Worm (Caenorhabditis elegans) whole organism, young adult: Measurements from ENCODE around the gene cdc-14.
A peak's percentile ranks its signal among the peaks of the same experiment; 100 is the strongest.

Experiments
- B0035.1 ChIP-seq: sonication (generic microtip); optimal IDR thresholded peaks from 2 replicates; lab custom pipeline; 2016; ENCODE audit warnings: missing genetic modification characterization, mild to moderate bottlenecking, missing compliant biosample characterization, missing genotype, missing genetic modification reagents
- B0261.1 ChIP-seq: sonication (generic microtip); optimal IDR thresholded peaks from 2 replicates; lab custom pipeline; 2016; ENCODE audit warnings: mild to moderate bottlenecking, missing genetic modification characterization, moderate library complexity, missing compliant biosample characterization
- C17E4.6 ChIP-seq: fragments of 200-800 bp; sonication (Bioruptor generic); IDR thresholded peaks from 2 replicates; pipeline ENCODE4 v1.3.6; 2022; ENCODE audit warnings: missing genetic modification reagents, missing genetic modification characterization, missing compliant biosample characterization
- K11D2.4 ChIP-seq: fragments of 200-800 bp; sonication (Bioruptor generic); IDR thresholded peaks from 2 replicates; pipeline ENCODE4 v1.3.6; 2022; ENCODE audit warnings: missing genetic modification reagents, missing genetic modification characterization, missing compliant biosample characterization
- K12H6.12 ChIP-seq: fragments of 200-800 bp; sonication (Bioruptor generic); optimal IDR thresholded peaks from 2 replicates; lab custom pipeline; 2018; ENCODE audit warnings: mild to moderate bottlenecking, missing genetic modification characterization, missing compliant biosample characterization
- Y53F4B.3 ChIP-seq: fragments of 200-800 bp; sonication (Bioruptor generic); IDR thresholded peaks from 2 replicates; pipeline ENCODE4 v1.3.6; 2022; ENCODE audit warnings: missing genetic modification reagents, missing genetic modification characterization, missing compliant biosample characterization
- Y53G8AR.9 ChIP-seq: fragments of 200-800 bp; sonication (Bioruptor generic); conservative IDR thresholded peaks from 2 replicates; pipeline ENCODE4 v1.3.6; 2022; ENCODE audit warnings: missing genetic modification reagents, missing genetic modification characterization, missing compliant biosample characterization
- Y56A3A.18 ChIP-seq: fragments of 200-800 bp; sonication (Bioruptor generic); IDR thresholded peaks from 2 replicates; pipeline ENCODE4 v1.3.6; 2022; ENCODE audit warnings: missing genetic modification reagents, missing genetic modification characterization, missing compliant biosample characterization
- ZK185.1 ChIP-seq: sonication (generic microtip); optimal IDR thresholded peaks from 2 replicates; lab custom pipeline; 2016; ENCODE audit warnings: mild to moderate bottlenecking, missing genetic modification characterization, missing compliant biosample characterization; ENCODE audit not compliant: poor library complexity, severe bottlenecking
- ama-1 ChIP-seq, 3 experiments: fragments of 150-350 bp in 1 of 3; sonication (generic microtip) in 2 of 3; optimal IDR thresholded peaks; 2 replicates each; lab custom pipeline; 2014 to 2018; ENCODE audit warnings: missing biosample characterization in 2 of 3, missing genetic modification characterization in 2 of 3, missing genetic modification reagents in 2 of 3
- attf-3 ChIP-seq: fragments of 200-800 bp; sonication (Bioruptor generic); conservative IDR thresholded peaks from 2 replicates; pipeline ENCODE4 v1.3.6; 2022; ENCODE audit warnings: missing genetic modification reagents, missing genetic modification characterization, missing compliant biosample characterization
- attf-5 ChIP-seq: fragments of 200-800 bp; sonication (Bioruptor generic); optimal IDR thresholded peaks from 2 replicates; lab custom pipeline; 2018; ENCODE audit warnings: mild to moderate bottlenecking, missing genetic modification characterization, missing compliant biosample characterization
- attf-6 ChIP-seq: fragments of 200-800 bp; sonication (Bioruptor generic); IDR thresholded peaks from 2 replicates; pipeline ENCODE4 v1.3.6; 2022; ENCODE audit warnings: missing genetic modification reagents, missing genetic modification characterization, missing compliant biosample characterization
- cebp-1 ChIP-seq, 2 experiments: fragments of 200-800 bp in 1 of 2; sonication (Bioruptor generic) in 1 of 2; sonication (generic microtip) in 1 of 2; IDR thresholded peaks in 1 of 2; optimal IDR thresholded peaks in 1 of 2; 2 replicates each; pipeline versions ENCODE4 v1.3.6 to Lab custom; 2017 to 2022; ENCODE audit warnings: missing compliant biosample characterization in 2 of 2, missing genetic modification characterization in 2 of 2, mild to moderate bottlenecking in 1 of 2, missing genetic modification reagents in 1 of 2, moderate library complexity in 1 of 2
- cebp-2 ChIP-seq: fragments of 200-800 bp; sonication (Bioruptor generic); IDR thresholded peaks from 2 replicates; pipeline ENCODE4 v1.3.6; 2022; ENCODE audit warnings: missing genetic modification characterization, missing compliant biosample characterization
- ceh-40 ChIP-seq: fragments of 200-800 bp; sonication (Bioruptor generic); IDR thresholded peaks from 2 replicates; pipeline ENCODE4 v1.3.6; 2022; ENCODE audit warnings: missing genetic modification characterization, missing compliant biosample characterization
- ceh-58 ChIP-seq: fragments of 200-800 bp; sonication (Bioruptor generic); IDR thresholded peaks from 2 replicates; pipeline ENCODE4 v1.3.6; 2022; ENCODE audit warnings: missing genetic modification characterization, missing compliant biosample characterization
- ceh-79 ChIP-seq: sonication (generic microtip); optimal IDR thresholded peaks from 2 replicates; lab custom pipeline; 2017; ENCODE audit warnings: mild to moderate bottlenecking, missing genetic modification characterization, missing compliant biosample characterization
- chd-7 ChIP-seq: sonication (generic microtip); optimal IDR thresholded peaks from 2 replicates; lab custom pipeline; 2016; ENCODE audit warnings: mild to moderate bottlenecking, missing genetic modification characterization, moderate library complexity, missing compliant biosample characterization
- dpl-1 ChIP-seq: fragments of 150-350 bp; optimal IDR thresholded peaks from 2 replicates; lab custom pipeline; 2014; ENCODE audit warnings: missing biosample characterization, missing genetic modification reagents, missing genetic modification characterization
- egrh-3 ChIP-seq: fragments of 200-800 bp; sonication (Bioruptor generic); IDR thresholded peaks from 2 replicates; pipeline ENCODE4 v1.3.6; 2022; ENCODE audit warnings: missing genetic modification reagents, missing genetic modification characterization, missing compliant biosample characterization
- hmg-1.2 ChIP-seq: fragments of 200-800 bp; sonication (Bioruptor generic); IDR thresholded peaks from 2 replicates; pipeline ENCODE4 v1.3.6; 2022; ENCODE audit warnings: missing genetic modification reagents, missing genetic modification characterization, missing compliant biosample characterization
- hrde-1 ChIP-seq: sonication (generic microtip); optimal IDR thresholded peaks from 2 replicates; lab custom pipeline; 2016; ENCODE audit warnings: missing genetic modification characterization, mild to moderate bottlenecking, missing compliant biosample characterization, moderate library complexity, missing genotype, missing genetic modification reagents, borderline replicate concordance
- lag-1 ChIP-seq: fragments of 200-800 bp; sonication (Bioruptor generic); IDR thresholded peaks from 2 replicates; pipeline ENCODE4 v1.3.6; 2022; ENCODE audit warnings: missing genetic modification reagents, missing genetic modification characterization, missing compliant biosample characterization
- lin-26 ChIP-seq: fragments of 200-800 bp; sonication (Bioruptor generic); IDR thresholded peaks from 2 replicates; pipeline ENCODE4 v1.3.6; 2022; ENCODE audit warnings: missing genetic modification reagents, missing genetic modification characterization, missing compliant biosample characterization
- lin-40 ChIP-seq: sonication (generic microtip); optimal IDR thresholded peaks from 2 replicates; lab custom pipeline; 2016; ENCODE audit warnings: missing genetic modification characterization, mild to moderate bottlenecking, missing compliant biosample characterization, missing genotype, missing genetic modification reagents
- madf-10 ChIP-seq: sonication (generic microtip); optimal IDR thresholded peaks from 2 replicates; lab custom pipeline; 2016; ENCODE audit warnings: mild to moderate bottlenecking, missing genetic modification characterization, missing compliant biosample characterization
- mxl-1 ChIP-seq: sonication (generic microtip); optimal IDR thresholded peaks from 2 replicates; lab custom pipeline; 2016; ENCODE audit warnings: missing genetic modification characterization, missing compliant biosample characterization
- nhr-80 ChIP-seq: sonication (generic microtip); optimal IDR thresholded peaks from 2 replicates; lab custom pipeline; 2016; ENCODE audit warnings: missing genetic modification characterization, missing compliant biosample characterization
- rpc-1 ChIP-seq, 2 experiments: fragments of 150-350 bp in 1 of 2; sonication (generic microtip) in 1 of 2; optimal IDR thresholded peaks; 2 replicates each; lab custom pipeline; 2014 to 2018; ENCODE audit warnings: missing biosample characterization in 1 of 2, missing genetic modification characterization in 1 of 2, missing genetic modification reagents in 1 of 2, missing genotype in 1 of 2
- snpc-1.1 ChIP-seq: sonication (generic microtip); optimal IDR thresholded peaks from 2 replicates; lab custom pipeline; 2017; ENCODE audit warnings: missing genetic modification characterization, mild to moderate bottlenecking, missing compliant biosample characterization, antibody characterized with exemption, moderate library complexity, missing genotype, missing genetic modification reagents; ENCODE audit not compliant: insufficient read depth
- snpc-1.3 ChIP-seq: sonication (generic microtip); optimal IDR thresholded peaks from 2 replicates; lab custom pipeline; 2017; ENCODE audit warnings: missing genetic modification characterization, mild to moderate bottlenecking, missing compliant biosample characterization, antibody characterized with exemption, moderate library complexity, missing genotype, missing genetic modification reagents; ENCODE audit not compliant: insufficient read depth
- snpc-3.4 ChIP-seq: sonication (generic microtip); optimal IDR thresholded peaks from 2 replicates; lab custom pipeline; 2017; ENCODE audit warnings: missing genetic modification characterization, mild to moderate bottlenecking, missing compliant biosample characterization, antibody characterized with exemption, moderate library complexity, missing genotype, missing genetic modification reagents
- somi-1 ChIP-seq: fragments of 200-800 bp; sonication (Bioruptor generic); optimal IDR thresholded peaks from 2 replicates; lab custom pipeline; 2018; ENCODE audit warnings: mild to moderate bottlenecking, missing genetic modification characterization, missing compliant biosample characterization
- tlf-1 ChIP-seq: fragments of 200-800 bp; sonication (Bioruptor generic); optimal IDR thresholded peaks from 2 replicates; lab custom pipeline; 2018; ENCODE audit warnings: mild to moderate bottlenecking, missing genetic modification characterization, missing compliant biosample characterization
- unc-130 ChIP-seq: sonication (generic microtip); optimal IDR thresholded peaks from 2 replicates; lab custom pipeline; 2016; ENCODE audit warnings: missing genetic modification reagents, missing genetic modification characterization, missing compliant biosample characterization
- zfh-2 ChIP-seq: fragments of 200-800 bp; sonication (Bioruptor generic); conservative IDR thresholded peaks from 2 replicates; pipeline ENCODE4 v1.3.6; 2022; ENCODE audit warnings: missing genetic modification reagents, missing genetic modification characterization, missing compliant biosample characterization
- zim-3 ChIP-seq: sonication (generic microtip); optimal IDR thresholded peaks from 2 replicates; lab custom pipeline; 2017; ENCODE audit warnings: mild to moderate bottlenecking, missing genetic modification characterization, moderate library complexity, missing compliant biosample characterization
- ztf-18 ChIP-seq: sonication (generic microtip); optimal IDR thresholded peaks from 2 replicates; lab custom pipeline; 2016; ENCODE audit warnings: missing genotype, mild to moderate bottlenecking, missing genetic modification characterization, missing compliant biosample characterization
- ztf-22 ChIP-seq: fragments of 200-800 bp; sonication (Bioruptor generic); optimal IDR thresholded peaks from 2 replicates; lab custom pipeline; 2018; ENCODE audit warnings: mild to moderate bottlenecking, missing genetic modification characterization, moderate library complexity, missing compliant biosample characterization
- ztf-25 ChIP-seq: fragments of 200-800 bp; sonication (Bioruptor generic); IDR thresholded peaks from 2 replicates; pipeline ENCODE4 v1.3.6; 2022; ENCODE audit warnings: missing genetic modification reagents, missing genetic modification characterization, missing compliant biosample characterization
- ztf-26 ChIP-seq: sonication (generic microtip); optimal IDR thresholded peaks from 2 replicates; lab custom pipeline; 2017; ENCODE audit warnings: missing genetic modification characterization, missing compliant biosample characterization

Gene cdc-14

DNA sequence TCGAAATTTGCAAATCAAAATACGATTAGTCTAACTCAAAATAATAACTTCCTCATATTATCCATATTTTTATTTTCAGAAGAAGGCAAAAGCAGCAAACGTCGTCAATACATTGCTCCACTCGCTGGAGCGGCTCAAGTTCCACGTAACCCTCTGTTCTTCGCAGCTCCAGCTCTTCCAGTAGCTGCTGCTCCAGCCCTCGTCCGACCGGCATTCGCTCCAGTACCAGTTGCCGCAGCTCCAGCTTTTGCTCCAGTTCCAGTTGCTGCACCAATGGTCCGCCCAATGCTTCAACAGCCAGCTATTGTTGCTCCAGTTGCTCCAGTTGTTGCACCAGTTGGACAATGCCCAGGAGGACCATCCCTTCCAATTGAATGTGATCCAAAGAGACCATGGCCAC lies 14.5 kb downstream of the cdc-14 start:
- TF ChIP-seq egrh-3 (peak; percentile 76), B0261.1 (tag; lab: Kevin White, UChicago) (no peak), zfh-2 (GFP tag; lab: Robert Waterston, UW) (peak; percentile 74; the same call in 1 of the 2 replicates)
- TF ChIP-seq, all 124 proteins: peak for 2

DNA sequence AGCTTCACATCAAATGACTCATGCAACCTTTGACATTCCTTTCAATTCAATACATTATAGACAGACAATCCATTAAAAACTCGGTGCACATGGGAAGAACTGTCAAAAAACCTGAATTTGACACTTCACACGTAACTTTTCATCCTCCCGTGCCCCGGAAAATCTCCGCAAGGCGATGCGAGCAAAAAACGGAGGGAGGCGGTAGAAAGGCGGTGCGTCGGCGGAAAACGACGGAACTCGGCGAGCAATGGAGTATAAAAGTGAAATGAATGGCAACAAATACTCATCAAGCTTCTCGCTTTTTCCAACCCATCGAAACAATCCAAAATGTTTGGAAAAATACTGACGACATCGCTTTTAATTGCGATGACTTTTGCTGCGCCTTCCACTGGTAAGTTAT lies 15.2 kb downstream of the cdc-14 start, which contains the start of gene T25E4.1:
T25E4.1 (plus strand) TSS at position 301 of the 400 bp plus-strand sequence.
- no peak for TF ChIP-seq K11D2.4
- TF ChIP-seq ztf-26 (tag; lab: Kevin White, UChicago) = no peak
- no peak for TF ChIP-seq ztf-25 (GFP tag; lab: Robert Waterston, UW)
- no peak for TF ChIP-seq ama-1 (optimal IDR thresholded peaks at IDR 0.05; lab: Kevin White, UChicago)
- TF ChIP-seq ama-1 (GFP tag; optimal IDR thresholded peaks at IDR 0.05; lab: Kevin White, UChicago) = no peak
- no peak for TF ChIP-seq ZK185.1 (tag; lab: Kevin White, UChicago)
- no peak for TF ChIP-seq hrde-1 (tag; lab: Kevin White, UChicago)
- TF ChIP-seq ceh-79 (tag; lab: Kevin White, UChicago) = no peak
- TF ChIP-seq chd-7 (tag; lab: Kevin White, UChicago) = no peak
- TF ChIP-seq mxl-1 = no peak
- no peak for TF ChIP-seq B0261.1 (tag; lab: Kevin White, UChicago)
- no peak for TF ChIP-seq lag-1 (GFP tag; lab: Robert Waterston, UW)
- no peak for TF ChIP-seq ztf-22 (GFP tag; lab: Kevin White, UChicago)
- TF ChIP-seq tlf-1 (GFP tag; lab: Kevin White, UChicago) = no peak
- TF ChIP-seq Y53G8AR.9 (GFP tag; lab: Robert Waterston, UW) = no peak
- no peak for TF ChIP-seq dpl-1 (GFP tag; lab: Kevin White, UChicago)
- no peak for TF ChIP-seq snpc-1.3 (tag; lab: Kevin White, UChicago)

ce11 chrII:5577060-5577459 lies 16.2 kb downstream of the cdc-14 start:
- peak; percentile 59; the same call in 1 of the 2 replicates for TF ChIP-seq ceh-40
- TF ChIP-seq attf-6 (GFP tag; lab: Robert Waterston, UW) = peak; percentile 70
- 0 out of 2 replicates have a peak, but pooled peaks have one; percentile 55 for TF ChIP-seq Y56A3A.18 (GFP tag; lab: Robert Waterston, UW)
- no peak for TF ChIP-seq C17E4.6 (GFP tag; lab: Robert Waterston, UW)
- TF ChIP-seq cebp-2 = peak; percentile 60; the same call in 1 of the 2 replicates
- TF ChIP-seq ama-1 (optimal IDR thresholded peaks at IDR 0.05; lab: Kevin White, UChicago) = no peak
- TF ChIP-seq ama-1 (GFP tag; optimal IDR thresholded peaks at IDR 0.05; lab: Kevin White, UChicago) = peak; percentile 9 to 73
- TF ChIP-seq Y53F4B.3 (GFP tag; lab: Robert Waterston, UW) = 0 out of 2 replicates have a peak, but pooled peaks have one; percentile 30
- TF ChIP-seq chd-7 (tag; lab: Kevin White, UChicago) = peak; percentile 56
- TF ChIP-seq snpc-3.4 (tag; lab: Kevin White, UChicago) = peak; percentile 22
- TF ChIP-seq attf-5 (GFP tag; lab: Kevin White, UChicago) = peak; percentile 30
- TF ChIP-seq madf-10 (tag; lab: Kevin White, UChicago) = peak; percentile 1
- TF ChIP-seq ceh-58 (GFP tag; lab: Robert Waterston, UW) = no peak
- TF ChIP-seq lin-40 (tag; lab: Kevin White, UChicago) = peak; percentile 48
- no peak for TF ChIP-seq somi-1
- peak; percentile 86 for TF ChIP-seq lin-26 (GFP tag; lab: Robert Waterston, UW)
- 0 out of 2 replicates have a peak, but pooled peaks have one; percentile 13 for TF ChIP-seq attf-3 (GFP tag; lab: Robert Waterston, UW)
- peak; percentile 47 for TF ChIP-seq ztf-18 (tag; lab: Kevin White, UChicago)
- no peak for TF ChIP-seq K12H6.12 (tag; lab: Kevin White, UChicago)
- TF ChIP-seq zim-3 (tag; lab: Kevin White, UChicago) = peak; percentile 35
- no peak for TF ChIP-seq cebp-1 (GFP tag; IDR thresholded peaks at IDR 0.05; lab: Robert Waterston, UW)
- TF ChIP-seq cebp-1 (tag; optimal IDR thresholded peaks at IDR 0.05; lab: Kevin White, UChicago) = no peak
- TF ChIP-seq mxl-1 = peak; percentile 41
- TF ChIP-seq rpc-1 (optimal IDR thresholded peaks at IDR 0.05; lab: Kevin White, UChicago) = peak; percentile 80
- TF ChIP-seq rpc-1 (tag; optimal IDR thresholded peaks at IDR 0.05; lab: Kevin White, UChicago) = peak; percentile 88
- peak; percentile 28 for TF ChIP-seq nhr-80
- TF ChIP-seq ztf-26 (tag; lab: Kevin White, UChicago) = peak; percentile 7
- TF ChIP-seq ztf-25 (GFP tag; lab: Robert Waterston, UW) = no peak
- peak; percentile 18 for TF ChIP-seq unc-130 (GFP tag; lab: Kevin White, UChicago)
- peak; percentile 71 for TF ChIP-seq hmg-1.2 (GFP tag; lab: Robert Waterston, UW)
- no peak for TF ChIP-seq snpc-1.1 (tag; lab: Kevin White, UChicago)
- peak; percentile 15 for TF ChIP-seq B0035.1 (tag; lab: Kevin White, UChicago)
